Fruit fly (Drosophila melanogaster): Measurements from ENCODE around the gene CG7564.

dm6 chr3L:17473889-17474288 lies 40.2 kb upstream of the CG7564 start:
- no peak for TF ChIP-seq CG12605 (GFP tag; IDR thresholded peaks at IDR 0.05)
- no peak for TF ChIP-seq CG8159 (tag; optimal IDR thresholded peaks at IDR 0.05)
- no peak for TF ChIP-seq CG17806 (tag; optimal IDR thresholded peaks at IDR 0.05)
